Fruit fly (Drosophila melanogaster) whole organism, embryonic: Measurements from ENCODE around the gene Ugt305A1.

Experiments
- CG10274 ChIP-seq: fragments of 200-800 bp; sonication (Bioruptor generic); optimal IDR thresholded peaks from 3 replicates; lab custom pipeline; 2017; ENCODE audit warnings: missing biosample characterization, mild to moderate bottlenecking, missing genetic modification characterization
- CG10431 ChIP-seq: fragments of 200-800 bp; sonication (Bioruptor generic); optimal IDR thresholded peaks from 3 replicates; lab custom pipeline; 2018; ENCODE audit warnings: missing biosample characterization, mild to moderate bottlenecking, missing genetic modification characterization
- CG10654 ChIP-seq: fragments of 200-800 bp; sonication (Bioruptor generic); optimal IDR thresholded peaks from 2 replicates; lab custom pipeline; 2016; ENCODE audit warnings: missing biosample characterization, missing genetic modification characterization
- CG15011 ChIP-seq: fragments of 200-800 bp; sonication (Bioruptor generic); optimal IDR thresholded peaks from 3 replicates; lab custom pipeline; 2018; ENCODE audit warnings: missing biosample characterization, mild to moderate bottlenecking, missing genetic modification characterization
- CG17361 ChIP-seq: fragments of 200-800 bp; sonication (Bioruptor generic); IDR thresholded peaks from 3 replicates; pipeline ENCODE4 v1.3.6; 2022; ENCODE audit warnings: missing biosample characterization, missing genetic modification characterization
- CG18599 ChIP-seq: fragments of 200-800 bp; sonication (Bioruptor generic); optimal IDR thresholded peaks from 3 replicates; lab custom pipeline; 2017; ENCODE audit warnings: missing biosample characterization, missing genetic modification characterization, mild to moderate bottlenecking, moderate library complexity, missing genetic modification reagents
- CG3407 ChIP-seq: fragments of 200-800 bp; sonication (Bioruptor generic); optimal IDR thresholded peaks from 2 replicates; lab custom pipeline; 2018; ENCODE audit warnings: missing biosample characterization, mild to moderate bottlenecking, missing genetic modification characterization
- CG3726 ChIP-seq: fragments of 200-800 bp; sonication (Bioruptor generic); IDR thresholded peaks from 3 replicates; pipeline ENCODE4, ENCODE4 v1.3.6; 2022; ENCODE audit warnings: missing biosample characterization, missing genetic modification characterization
- CG4328 ChIP-seq: fragments of 200-800 bp; sonication (Bioruptor generic); optimal IDR thresholded peaks from 3 replicates; lab custom pipeline; 2017; ENCODE audit warnings: missing biosample characterization, missing genetic modification reagents, missing genetic modification characterization
- CG43689 ChIP-seq: fragments of 200-800 bp; sonication (Bioruptor generic); IDR thresholded peaks from 2 replicates; pipeline ENCODE4 v1.3.6; 2022; ENCODE audit warnings: missing biosample characterization, missing genetic modification characterization
- CG6254 ChIP-seq: fragments of 200-800 bp; sonication (Bioruptor generic); optimal IDR thresholded peaks from 3 replicates; lab custom pipeline; 2017; ENCODE audit warnings: mild to moderate bottlenecking, missing biosample characterization, missing genetic modification reagents, missing genetic modification characterization
- CG8290 ChIP-seq, 3 experiments: fragments of 200-800 bp; sonication (Bioruptor generic); optimal IDR thresholded peaks; 2 replicates each; lab custom pipeline; 2016 to 2019; ENCODE audit warnings: missing biosample characterization in 3 of 3, missing genetic modification characterization in 3 of 3, mild to moderate bottlenecking in 2 of 3, moderate library complexity in 1 of 3
- D19B ChIP-seq: fragments of 200-800 bp; sonication (Bioruptor generic); optimal IDR thresholded peaks from 2 replicates; lab custom pipeline; 2017; ENCODE audit warnings: missing biosample characterization, mild to moderate bottlenecking, missing genetic modification characterization
- Doc2 ChIP-seq: fragments of 200-800 bp; sonication (Bioruptor generic); IDR thresholded peaks from 2 replicates; pipeline ENCODE4 v1.3.6; 2022; ENCODE audit warnings: missing biosample characterization, missing genetic modification characterization
- Drgx ChIP-seq: fragments of 200-800 bp; sonication (Bioruptor generic); IDR thresholded peaks from 2 replicates; pipeline ENCODE4 v1.3.6; 2022; ENCODE audit warnings: missing biosample characterization, missing genetic modification characterization
- ERR ChIP-seq: fragments of 200-800 bp; sonication (Bioruptor generic); optimal IDR thresholded peaks from 2 replicates; lab custom pipeline; 2016; ENCODE audit warnings: missing biosample characterization, missing genetic modification characterization
- Ets65A ChIP-seq: fragments of 200-800 bp; sonication (Bioruptor generic); peaks from one replicate; lab custom pipeline; 2016; ENCODE audit warnings: missing biosample characterization, missing genetic modification characterization
- Gug ChIP-seq: fragments of 200-800 bp; sonication (Bioruptor generic); IDR thresholded peaks from 4 replicates; pipeline ENCODE4 v1.3.6; 2022; ENCODE audit warnings: missing biosample characterization, missing genetic modification characterization
- Hr51 ChIP-seq, 2 experiments: fragments of 200-800 bp; sonication (Bioruptor generic); optimal IDR thresholded peaks; 2 replicates in 1 of 2; 3 replicates in 1 of 2; lab custom pipeline; 2016 to 2018; ENCODE audit warnings: missing biosample characterization in 2 of 2, missing genetic modification characterization in 2 of 2, mild to moderate bottlenecking in 1 of 2, moderate library complexity in 1 of 2
- Neu2 ChIP-seq: fragments of 200-800 bp; sonication (Bioruptor generic); optimal IDR thresholded peaks from 3 replicates; lab custom pipeline; 2016; ENCODE audit warnings: missing biosample characterization, missing genetic modification characterization, borderline replicate concordance
- Oaz ChIP-seq: fragments of 200-800 bp; sonication (Bioruptor generic); IDR thresholded peaks from 2 replicates; pipeline ENCODE4 v1.3.6; 2022; ENCODE audit warnings: missing biosample characterization, missing genetic modification characterization
- Optix ChIP-seq: fragments of 200-800 bp; sonication (Bioruptor generic); IDR thresholded peaks from 3 replicates; pipeline ENCODE4 v1.3.6; 2022; ENCODE audit warnings: missing biosample characterization, missing genetic modification characterization
- Scr ChIP-seq: fragments of 200-800 bp; sonication (Bioruptor generic); IDR thresholded peaks from 2 replicates; pipeline ENCODE4 v1.3.6; 2022; ENCODE audit warnings: missing biosample characterization, missing genetic modification characterization; ENCODE audit not compliant: partially characterized antibody
- Sox102F ChIP-seq: fragments of 200-800 bp; sonication (Bioruptor generic); optimal IDR thresholded peaks from 2 replicates; lab custom pipeline; 2018; ENCODE audit warnings: missing biosample characterization, mild to moderate bottlenecking, missing genetic modification characterization, moderate library complexity
- Tbp ChIP-seq: fragments of >200 bp; optimal IDR thresholded peaks from 2 replicates; lab custom pipeline; 2018; ENCODE audit warnings: missing biosample characterization, missing genetic modification characterization
- abd-A ChIP-seq: fragments of 200-800 bp; sonication (Bioruptor generic); optimal IDR thresholded peaks from 3 replicates; lab custom pipeline; 2019; ENCODE audit warnings: missing biosample characterization, mild to moderate bottlenecking, missing genetic modification characterization, moderate library complexity
- cato ChIP-seq: fragments of 200-800 bp; sonication (Bioruptor generic); optimal IDR thresholded peaks from 2 replicates; lab custom pipeline; 2016; ENCODE audit warnings: missing biosample characterization, missing genetic modification characterization, borderline replicate concordance
- croc ChIP-seq: fragments of 200-800 bp; sonication (Bioruptor generic); conservative IDR thresholded peaks from 3 replicates; pipeline ENCODE4 v1.3.6; 2022; ENCODE audit warnings: missing biosample characterization, missing genetic modification characterization
- dpn ChIP-seq, 2 experiments: fragments of 200-800 bp; sonication (Bioruptor generic); optimal IDR thresholded peaks; 3 replicates each; lab custom pipeline; 2016; ENCODE audit warnings: missing biosample characterization in 2 of 2, missing genetic modification characterization in 2 of 2
- gfzf ChIP-seq: fragments of 200-800 bp; sonication (Bioruptor generic); optimal IDR thresholded peaks from 2 replicates; lab custom pipeline; 2016; ENCODE audit warnings: missing biosample characterization, mild to moderate bottlenecking, missing genetic modification characterization, moderate library complexity
- grau ChIP-seq: fragments of 200-800 bp; optimal IDR thresholded peaks from 3 replicates; lab custom pipeline; 2019; ENCODE audit warnings: missing biosample characterization, mild to moderate bottlenecking, missing genetic modification characterization, moderate library complexity
- grn ChIP-seq: fragments of 200-800 bp; sonication (Bioruptor generic); optimal IDR thresholded peaks from 3 replicates; lab custom pipeline; 2017; ENCODE audit warnings: missing biosample characterization, missing genetic modification characterization
- her ChIP-seq: fragments of 200-800 bp; sonication (Bioruptor generic); optimal IDR thresholded peaks from 2 replicates; lab custom pipeline; 2016; ENCODE audit warnings: missing biosample characterization, missing genetic modification characterization
- hkb ChIP-seq, 2 experiments: fragments of 200-800 bp in 1 of 2; fragments of >200 bp in 1 of 2; sonication (Bioruptor generic) in 1 of 2; IDR thresholded peaks in 1 of 2; optimal IDR thresholded peaks in 1 of 2; 2 replicates each; pipeline versions ENCODE4 v1.3.6 to Lab custom; 2017 to 2022; ENCODE audit warnings: missing biosample characterization in 1 of 2, missing genetic modification characterization in 1 of 2
- jumu ChIP-seq: fragments of 200-800 bp; sonication (Bioruptor generic); optimal IDR thresholded peaks from 3 replicates; lab custom pipeline; 2016; ENCODE audit warnings: missing biosample characterization, missing genetic modification characterization
- kay ChIP-seq: fragments of 200-800 bp; sonication (Bioruptor generic); optimal IDR thresholded peaks from 2 replicates; lab custom pipeline; 2016; ENCODE audit warnings: missing biosample characterization, missing genetic modification characterization
- maf-S ChIP-seq: fragments of 200-800 bp; sonication (Bioruptor generic); optimal IDR thresholded peaks from 2 replicates; lab custom pipeline; 2016; ENCODE audit warnings: missing biosample characterization, missing genetic modification characterization
- mam ChIP-seq: fragments of 200-800 bp; sonication (Bioruptor generic); optimal IDR thresholded peaks from 3 replicates; lab custom pipeline; 2016; ENCODE audit warnings: missing biosample characterization, missing genetic modification characterization
- odd ChIP-seq: fragments of 200-800 bp; sonication (Bioruptor generic); optimal IDR thresholded peaks from 2 replicates; lab custom pipeline; 2017; ENCODE audit warnings: missing biosample characterization, mild to moderate bottlenecking, missing genetic modification characterization
- peb ChIP-seq: fragments of 200-800 bp; sonication (Bioruptor generic); IDR thresholded peaks from 2 replicates; pipeline ENCODE4 v1.3.6; 2022; ENCODE audit warnings: missing biosample characterization, missing genetic modification characterization
- phol ChIP-seq: fragments of 200-800 bp; sonication (Bioruptor generic); optimal IDR thresholded peaks from 3 replicates; lab custom pipeline; 2018; ENCODE audit warnings: missing biosample characterization, mild to moderate bottlenecking, missing genetic modification characterization, moderate library complexity
- pita ChIP-seq: fragments of 200-800 bp; sonication (Bioruptor generic); optimal IDR thresholded peaks from 2 replicates; lab custom pipeline; 2017; ENCODE audit warnings: missing biosample characterization, mild to moderate bottlenecking, missing genetic modification characterization
- rib ChIP-seq: fragments of 200-800 bp; sonication (Bioruptor generic); IDR thresholded peaks from 2 replicates; pipeline ENCODE4 v1.3.6; 2022; ENCODE audit warnings: missing biosample characterization, missing genetic modification characterization
- sc ChIP-seq, 3 experiments: fragments of >200 bp in 2 of 3; fragments of 200-800 bp in 1 of 3; sonication (Bioruptor generic) in 1 of 3; optimal IDR thresholded peaks; 2 replicates in 2 of 3; 3 replicates in 1 of 3; lab custom pipeline; 2017; ENCODE audit warnings: mild to moderate bottlenecking in 1 of 3, missing biosample characterization in 1 of 3, missing genetic modification characterization in 1 of 3, missing genetic modification reagents in 1 of 3
- sens ChIP-seq: fragments of 200-800 bp; sonication (Bioruptor generic); peaks from one replicate; lab custom pipeline; 2016; ENCODE audit warnings: missing biosample characterization, missing genetic modification characterization
- tgo ChIP-seq: fragments of 200-800 bp; sonication (Bioruptor generic); IDR thresholded peaks from 3 replicates; pipeline ENCODE4 v1.3.6; 2022; ENCODE audit warnings: missing biosample characterization, missing genetic modification characterization
- unpg ChIP-seq: fragments of 200-800 bp; sonication (Bioruptor generic); optimal IDR thresholded peaks from 3 replicates; lab custom pipeline; 2018; ENCODE audit warnings: missing biosample characterization, mild to moderate bottlenecking, missing genetic modification characterization, moderate library complexity
- vfl ChIP-seq: fragments of 200-800 bp; sonication (Bioruptor generic); optimal IDR thresholded peaks from 2 replicates; lab custom pipeline; 2016; ENCODE audit warnings: missing biosample characterization, missing genetic modification characterization
- zfh2 ChIP-seq: fragments of 200-800 bp; sonication (Bioruptor generic); optimal IDR thresholded peaks from 2 replicates; lab custom pipeline; 2016; ENCODE audit warnings: missing biosample characterization, missing genetic modification characterization

Ugt305A1 gene

DNA sequence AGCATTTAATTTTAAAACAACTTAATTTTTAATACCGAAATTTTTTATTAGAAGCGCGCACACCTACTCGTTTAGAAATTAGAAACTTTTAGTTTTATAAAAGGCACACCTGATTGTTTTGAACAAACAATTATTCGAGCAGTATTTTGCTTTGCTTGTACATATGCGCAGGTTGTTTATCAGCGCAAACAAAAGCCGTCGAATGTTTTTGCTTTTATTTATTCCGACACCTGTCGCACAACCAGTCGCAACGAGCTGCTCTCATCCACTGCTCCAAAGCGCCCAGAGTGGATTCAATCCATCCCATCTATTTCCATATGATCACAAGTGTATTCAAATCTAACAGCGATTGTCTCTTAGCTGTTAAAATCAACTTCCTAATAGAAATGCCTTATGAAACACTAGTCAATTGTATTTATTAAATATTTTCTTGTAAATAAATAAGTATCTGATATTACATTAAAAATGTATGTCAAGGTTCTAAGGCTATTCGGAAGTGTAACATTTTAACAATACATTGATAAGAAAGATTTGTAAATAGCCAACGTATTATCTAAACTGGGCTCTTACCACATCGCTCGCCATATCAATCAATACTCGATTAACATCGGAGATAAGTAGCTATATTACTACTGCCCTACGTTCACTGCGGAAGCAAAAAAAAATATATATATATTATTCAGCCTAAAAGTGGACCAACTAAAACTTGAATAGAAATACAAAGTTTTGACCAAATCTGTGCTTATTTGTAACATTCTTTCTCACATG, 33.6 kb upstream of the Ugt305A1 start, which contains the start of gene CG11594 (continued):
- no peak for TF ChIP-seq ERR (GFP tag; lab: Kevin White, UChicago)
- TF ChIP-seq grau (tag; lab: Kevin White, UChicago), result no peak
- no peak for TF ChIP-seq Tbp (GFP tag; lab: Kevin White, UChicago)
- TF ChIP-seq Drgx (GFP tag; lab: Robert Waterston, UW), result no peak
- no peak; the same call in 2 of the 3 replicates for TF ChIP-seq tgo (GFP tag; lab: Robert Waterston, UW)
- peak; percentile 92 for TF ChIP-seq grn (GFP tag; lab: Kevin White, UChicago)
- TF ChIP-seq CG17361 (GFP tag; lab: Robert Waterston, UW), result no peak
- TF ChIP-seq CG43689 (GFP tag; lab: Robert Waterston, UW), result peak; percentile 36; the same call in 1 of the 2 replicates
- TF ChIP-seq rib (GFP tag; lab: Robert Waterston, UW), result no peak
- no peak for TF ChIP-seq gfzf (GFP tag; lab: Kevin White, UChicago)
- TF ChIP-seq CG4328, result no peak
- peak in 1 of 2 experiments; percentile 51 for TF ChIP-seq dpn (GFP tag; optimal IDR thresholded peaks at IDR 0.05; lab: Kevin White, UChicago)
- no peak for TF ChIP-seq D19B
- TF ChIP-seq CG15011 (GFP tag; lab: Kevin White, UChicago), result peak; percentile 48
- TF ChIP-seq odd (GFP tag; lab: Kevin White, UChicago), result no peak
- TF ChIP-seq jumu (GFP tag; lab: Kevin White, UChicago), result no peak
- no peak for TF ChIP-seq maf-S (GFP tag; lab: Kevin White, UChicago)
- TF ChIP-seq phol (tag; lab: Kevin White, UChicago), result no peak
- no peak for TF ChIP-seq CG3726 (GFP tag; lab: Robert Waterston, UW)
- no peak for TF ChIP-seq Optix (GFP tag; lab: Robert Waterston, UW)
- no peak for TF ChIP-seq Sox102F (GFP tag; lab: Kevin White, UChicago)
- TF ChIP-seq abd-A (tag; lab: Kevin White, UChicago), result no peak
- peak; percentile 56 for TF ChIP-seq CG18599 (GFP tag; lab: Kevin White, UChicago)
- TF ChIP-seq croc (GFP tag; lab: Robert Waterston, UW), result no peak
- TF ChIP-seq pita (GFP tag; lab: Kevin White, UChicago), result no peak
- no peak for TF ChIP-seq zfh2 (GFP tag; lab: Kevin White, UChicago)
- no peak for TF ChIP-seq CG10654 (GFP tag; lab: Kevin White, UChicago)
- TF ChIP-seq CG10431 (GFP tag; lab: Kevin White, UChicago), result no peak
- no peak for TF ChIP-seq vfl (GFP tag; lab: Kevin White, UChicago)
- TF ChIP-seq Scr, result no peak
- no peak for TF ChIP-seq CG10274 (GFP tag; lab: Kevin White, UChicago)
- no peak for TF ChIP-seq CG3407 (GFP tag; lab: Kevin White, UChicago)
- TF ChIP-seq Gug, result no peak
- no peak for TF ChIP-seq Ets65A (GFP tag; lab: Kevin White, UChicago)
- TF ChIP-seq kay (GFP tag; lab: Kevin White, UChicago), result no peak
- no peak for TF ChIP-seq peb (GFP tag; lab: Robert Waterston, UW)
- peak; percentile 62 for TF ChIP-seq sens (GFP tag; lab: Kevin White, UChicago)
- no peak for TF ChIP-seq Hr51 (GFP tag; optimal IDR thresholded peaks at IDR 0.05; lab: Kevin White, UChicago)
- TF ChIP-seq mam (GFP tag; lab: Kevin White, UChicago), result no peak
- no peak for TF ChIP-seq Neu2 (GFP tag; lab: Kevin White, UChicago)
- TF ChIP-seq CG6254, result no peak
- TF ChIP-seq sc (optimal IDR thresholded peaks at IDR 0.05; lab: Kevin White, UChicago), result no peak
- no peak for TF ChIP-seq sc (GFP tag; optimal IDR thresholded peaks at IDR 0.05; lab: Kevin White, UChicago)
- TF ChIP-seq CG8290 (GFP tag; optimal IDR thresholded peaks at IDR 0.05; lab: Kevin White, UChicago), result no peak
- no peak for TF ChIP-seq CG8290 (tag; optimal IDR thresholded peaks at IDR 0.05; lab: Kevin White, UChicago)
- no peak for TF ChIP-seq cato (GFP tag; lab: Kevin White, UChicago)
- no peak for TF ChIP-seq Doc2 (GFP tag; lab: Robert Waterston, UW)
- no peak for TF ChIP-seq Oaz (GFP tag; lab: Robert Waterston, UW)
- TF ChIP-seq unpg (GFP tag; lab: Kevin White, UChicago), result no peak
- TF ChIP-seq her (GFP tag; lab: Kevin White, UChicago), result no peak
- TF ChIP-seq hkb (optimal IDR thresholded peaks at IDR 0.05; lab: Kevin White, UChicago), result no peak
- TF ChIP-seq hkb (GFP tag; IDR thresholded peaks at IDR 0.05; lab: Robert Waterston, UW), result no peak
